Fruit fly (Drosophila melanogaster) whole organism, wandering third instar larva: ENCODE data around the gene PAPLA1.

ENCODE experiments used
- psq ChIP-seq: fragments of 200-800 bp; sonication (Bioruptor generic); optimal IDR thresholded peaks from 3 replicates; lab custom pipeline; 2017; ENCODE audit warnings: missing biosample characterization, mild to moderate bottlenecking, missing genetic modification characterization, moderate library complexity
- sage ChIP-seq: fragments of 200-800 bp; sonication (Bioruptor generic); optimal IDR thresholded peaks from 2 replicates; lab custom pipeline; 2016; ENCODE audit warnings: missing biosample characterization, mild to moderate bottlenecking, missing genetic modification characterization

dm6 chr2L:8095176-8095575 lies 64.3 kb downstream of the PAPLA1 start:
- TF ChIP-seq sage (peak; percentile 21), psq (GFP tag; lab: Kevin White, UChicago) (no peak)
